Fruit fly (Drosophila melanogaster) whole organism, adult: ENCODE data around the gene Cap-D2.

Experiments used
- CG1620 ChIP-seq: fragments of 200-800 bp; sonication (Bioruptor generic); optimal IDR thresholded peaks from 2 replicates; lab custom pipeline; 2016; ENCODE audit warnings: missing biosample characterization, missing genetic modification characterization
- Crg-1 ChIP-seq: fragments of 200-800 bp; sonication (Bioruptor generic); optimal IDR thresholded peaks from 2 replicates; lab custom pipeline; 2016; ENCODE audit warnings: missing biosample characterization, missing genetic modification characterization
- kay ChIP-seq: fragments of 200-800 bp; sonication (Bioruptor generic); peaks from one replicate; lab custom pipeline; 2016; ENCODE audit warnings: missing biosample characterization, missing genetic modification characterization, borderline replicate concordance

DNA sequence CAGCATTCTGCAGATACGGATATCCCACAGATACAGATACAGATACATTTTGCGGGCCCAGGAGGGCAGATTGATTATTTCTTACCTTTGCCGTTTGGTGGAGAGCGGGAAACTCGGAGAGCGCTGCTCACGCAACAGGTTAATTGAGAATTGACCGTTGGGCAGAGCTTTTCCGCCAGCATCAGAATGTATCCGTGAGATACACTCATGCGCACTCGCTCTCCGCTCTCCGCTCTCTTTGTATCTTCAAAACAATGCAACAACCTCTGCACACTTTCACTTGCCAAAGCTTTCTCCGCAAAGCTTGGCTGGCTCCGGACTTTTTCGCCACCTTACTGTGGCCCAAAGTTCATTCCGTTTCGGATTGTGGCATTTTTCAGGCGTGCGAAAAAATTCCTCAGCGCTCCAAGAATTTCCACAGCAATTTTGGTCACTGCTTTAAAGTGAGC, 6.7 kb downstream of the Cap-D2 start, which contains the start of the genes CG7582 and Gycalpha99B:
- TF ChIP-seq Crg-1: no peak
- no peak for TF ChIP-seq CG1620 (GFP tag; lab: Kevin White, UChicago)
- no peak for TF ChIP-seq kay (GFP tag; lab: Kevin White, UChicago)
